Worm (Caenorhabditis elegans) whole organism, late embryonic: ENCODE measurements around the gene W01B6.6.

Source experiments
- ama-1 ChIP-seq: fragments of 150-350 bp; optimal IDR thresholded peaks from 2 replicates; lab custom pipeline; 2014
- ceh-18 ChIP-seq: sonication (generic microtip); optimal IDR thresholded peaks from 2 replicates; lab custom pipeline; 2016; ENCODE audit warnings: missing genetic modification characterization, missing compliant biosample characterization
- ceh-2 ChIP-seq: sonication (generic microtip); optimal IDR thresholded peaks from 2 replicates; lab custom pipeline; 2016; ENCODE audit warnings: missing genotype, missing genetic modification characterization, missing compliant biosample characterization
- ceh-9 ChIP-seq: sonication (generic microtip); optimal IDR thresholded peaks from 2 replicates; lab custom pipeline; 2016; ENCODE audit warnings: mild to moderate bottlenecking, missing genetic modification characterization, inconsistent platforms, missing compliant biosample characterization
- dmd-4 ChIP-seq: sonication (generic microtip); optimal IDR thresholded peaks from 2 replicates; lab custom pipeline; 2016; ENCODE audit warnings: borderline replicate concordance, missing genetic modification characterization, missing compliant biosample characterization
- madf-2 ChIP-seq: sonication (generic microtip); optimal IDR thresholded peaks from 2 replicates; lab custom pipeline; 2017; ENCODE audit warnings: missing genetic modification characterization, missing compliant biosample characterization
- nfya-1 ChIP-seq: sonication (generic microtip); optimal IDR thresholded peaks from 2 replicates; lab custom pipeline; 2017; ENCODE audit warnings: missing genetic modification characterization, mild to moderate bottlenecking, missing compliant biosample characterization, antibody characterized with exemption, moderate library complexity
- nhr-11 ChIP-seq: fragments of 150-350 bp; optimal IDR thresholded peaks from 2 replicates; lab custom pipeline; 2014; ENCODE audit warnings: missing biosample characterization, missing genetic modification characterization
- sox-4 ChIP-seq: sonication (generic microtip); optimal IDR thresholded peaks from 2 replicates; lab custom pipeline; 2017; ENCODE audit warnings: mild to moderate bottlenecking, missing genetic modification characterization, inconsistent platforms, missing compliant biosample characterization
- tbx-7 ChIP-seq: sonication (generic microtip); optimal IDR thresholded peaks from 2 replicates; lab custom pipeline; 2016; ENCODE audit warnings: missing genotype, missing genetic modification characterization, missing compliant biosample characterization
- unc-55 ChIP-seq: sonication (generic microtip); optimal IDR thresholded peaks from 2 replicates; lab custom pipeline; 2017; ENCODE audit warnings: missing biosample characterization, missing genetic modification reagents, missing genetic modification characterization

ce11 chrIV:10036966-10037365 is 44.0 kb upstream of the W01B6.6 start, which contains the start of gene F44D12.10:
- TF ChIP-seq nhr-11 (no peak), ceh-2 (no peak), dmd-4 (tag; lab: Kevin White, UChicago) (no peak), unc-55 (no peak), ama-1 (lab: Kevin White, UChicago) (no peak), tbx-7 (no peak), madf-2 (tag; lab: Kevin White, UChicago) (no peak), ceh-9 (tag; lab: Kevin White, UChicago) (no peak), sox-4 (tag; lab: Kevin White, UChicago) (no peak), nfya-1 (tag; lab: Kevin White, UChicago) (no peak), ceh-18 (no peak)
